Fruit fly (Drosophila melanogaster) whole organism, embryonic: ENCODE measurements around the gene Fdh.

ENCODE experiments used
- Asciz ChIP-seq: fragments of 200-800 bp; sonication (Bioruptor generic); optimal IDR thresholded peaks from 2 replicates; lab custom pipeline; 2017; ENCODE audit warnings: missing biosample characterization, mild to moderate bottlenecking, missing genetic modification characterization, missing genetic modification reagents
- Atf6 ChIP-seq: fragments of 200-800 bp; sonication (Bioruptor generic); IDR thresholded peaks from 2 replicates; pipeline ENCODE4 v1.3.6; 2022; ENCODE audit warnings: missing biosample characterization, missing genetic modification characterization
- Bgb ChIP-seq: fragments of 200-800 bp; sonication (Bioruptor generic); IDR thresholded peaks from 2 replicates; pipeline ENCODE4 v1.3.6; 2022; ENCODE audit warnings: missing biosample characterization, missing genetic modification characterization; ENCODE audit not compliant: partially characterized antibody
- BtbVII ChIP-seq: fragments of 200-800 bp; sonication (Bioruptor generic); optimal IDR thresholded peaks from 3 replicates; lab custom pipeline; 2017; ENCODE audit warnings: missing biosample characterization, mild to moderate bottlenecking, missing genetic modification characterization
- CG10274 ChIP-seq: fragments of 200-800 bp; sonication (Bioruptor generic); optimal IDR thresholded peaks from 3 replicates; lab custom pipeline; 2017; ENCODE audit warnings: missing biosample characterization, mild to moderate bottlenecking, missing genetic modification characterization
- CG12236 ChIP-seq: fragments of 200-800 bp; sonication (Bioruptor generic); optimal IDR thresholded peaks from 2 replicates; lab custom pipeline; 2016; ENCODE audit warnings: missing biosample characterization, missing genetic modification characterization
- CG12744 ChIP-seq: fragments of 200-800 bp; sonication (Bioruptor generic); optimal IDR thresholded peaks from 2 replicates; lab custom pipeline; 2016; ENCODE audit warnings: missing biosample characterization, missing genetic modification characterization
- CG14860 ChIP-seq: fragments of 200-800 bp; sonication (Bioruptor generic); IDR thresholded peaks from 3 replicates; pipeline ENCODE4 v1.3.6; 2022; ENCODE audit warnings: missing biosample characterization, missing genetic modification characterization; ENCODE audit not compliant: partially characterized antibody
- CG15514 ChIP-seq: fragments of 200-800 bp; sonication (Bioruptor generic); optimal IDR thresholded peaks from 3 replicates; lab custom pipeline; 2017; ENCODE audit warnings: missing biosample characterization, missing genetic modification characterization, mild to moderate bottlenecking, moderate library complexity, missing genetic modification reagents
- CG1603 ChIP-seq: fragments of 200-800 bp; sonication (Bioruptor generic); optimal IDR thresholded peaks from 2 replicates; lab custom pipeline; 2019; ENCODE audit warnings: missing biosample characterization, mild to moderate bottlenecking, missing genetic modification characterization, moderate library complexity
- CG17612 ChIP-seq: fragments of 200-800 bp; sonication (Bioruptor generic); IDR thresholded peaks from 2 replicates; pipeline ENCODE4 v1.3.6; 2022; ENCODE audit warnings: missing biosample characterization, missing genetic modification characterization
- CG18011 ChIP-seq: fragments of 200-800 bp; sonication (Bioruptor generic); optimal IDR thresholded peaks from 2 replicates; lab custom pipeline; 2017; ENCODE audit warnings: missing biosample characterization, missing genetic modification characterization, mild to moderate bottlenecking, moderate library complexity, missing genotype
- CG34224 ChIP-seq: fragments of 200-800 bp; sonication (Bioruptor generic); IDR thresholded peaks from 3 replicates; pipeline ENCODE4 v1.3.6; 2022; ENCODE audit warnings: missing biosample characterization, missing genetic modification characterization; ENCODE audit not compliant: partially characterized antibody
- CG34422 ChIP-seq: fragments of 200-800 bp; sonication (Bioruptor generic); IDR thresholded peaks from 3 replicates; pipeline ENCODE4 v1.3.6; 2022; ENCODE audit warnings: missing biosample characterization, missing genetic modification characterization
- CG4282 ChIP-seq: fragments of 200-800 bp; sonication (Bioruptor generic); optimal IDR thresholded peaks from 2 replicates; lab custom pipeline; 2016; ENCODE audit warnings: missing biosample characterization, missing genetic modification characterization
- CG7928 ChIP-seq: fragments of 200-800 bp; sonication (Bioruptor generic); optimal IDR thresholded peaks from 2 replicates; lab custom pipeline; 2017; ENCODE audit warnings: missing biosample characterization, mild to moderate bottlenecking, missing genetic modification characterization
- CG8765 ChIP-seq: fragments of 200-800 bp; sonication (Bioruptor generic); IDR thresholded peaks from 2 replicates; pipeline ENCODE4 v1.3.6; 2022; ENCODE audit warnings: missing biosample characterization, missing genetic modification characterization
- CG8924 ChIP-seq: fragments of 200-800 bp; optimal IDR thresholded peaks from 3 replicates; lab custom pipeline; 2019; ENCODE audit warnings: missing biosample characterization, mild to moderate bottlenecking, missing genetic modification characterization, moderate library complexity
- CG9437 ChIP-seq: fragments of 200-800 bp; sonication (Bioruptor generic); optimal IDR thresholded peaks from 2 replicates; lab custom pipeline; 2018; ENCODE audit warnings: missing biosample characterization, mild to moderate bottlenecking, missing genetic modification characterization
- CkIIα-i1 ChIP-seq: fragments of 200-800 bp; sonication (Bioruptor generic); IDR thresholded peaks from 2 replicates; pipeline ENCODE4 v1.3.6; 2022; ENCODE audit warnings: missing biosample characterization, missing genetic modification characterization
- CoRest ChIP-seq: fragments of 200-800 bp; sonication (Bioruptor generic); optimal IDR thresholded peaks from 3 replicates; lab custom pipeline; 2018; ENCODE audit warnings: missing biosample characterization, mild to moderate bottlenecking, missing genetic modification characterization, moderate library complexity
- Dad ChIP-seq: fragments of 200-800 bp; sonication (Bioruptor generic); optimal IDR thresholded peaks from 3 replicates; lab custom pipeline; 2016; ENCODE audit warnings: missing biosample characterization, missing genetic modification characterization
- Deaf1 ChIP-seq: fragments of 200-800 bp; optimal IDR thresholded peaks from 3 replicates; lab custom pipeline; 2019; ENCODE audit warnings: missing biosample characterization, mild to moderate bottlenecking, missing genetic modification characterization, moderate library complexity
- Dp ChIP-seq: fragments of 200-800 bp; sonication (Bioruptor generic); optimal IDR thresholded peaks from 2 replicates; lab custom pipeline; 2018; ENCODE audit warnings: missing biosample characterization, mild to moderate bottlenecking, missing genetic modification characterization, moderate library complexity
- Elba2 ChIP-seq: fragments of 200-800 bp; sonication (Bioruptor generic); optimal IDR thresholded peaks from 3 replicates; lab custom pipeline; 2016; ENCODE audit warnings: missing biosample characterization, missing genetic modification characterization
- Ets97D ChIP-seq: fragments of 200-800 bp; sonication (Bioruptor generic); optimal IDR thresholded peaks from 3 replicates; lab custom pipeline; 2016; ENCODE audit warnings: missing biosample characterization, missing genetic modification characterization
- H2.0 ChIP-seq: fragments of 200-800 bp; sonication (Bioruptor generic); IDR thresholded peaks from 2 replicates; pipeline ENCODE4 v1.3.6; 2022; ENCODE audit warnings: missing biosample characterization, missing genetic modification characterization
- HLH54F ChIP-seq: fragments of 200-800 bp; sonication (Bioruptor generic); optimal IDR thresholded peaks from 3 replicates; lab custom pipeline; 2016; ENCODE audit warnings: missing biosample characterization, missing genetic modification characterization
- HLHmδ ChIP-seq: fragments of 200-800 bp; sonication (Bioruptor generic); optimal IDR thresholded peaks from 2 replicates; lab custom pipeline; 2018; ENCODE audit warnings: missing biosample characterization, mild to moderate bottlenecking, missing genetic modification characterization, moderate library complexity
- Kr ChIP-seq: fragments of 200-800 bp; sonication (Bioruptor generic); optimal IDR thresholded peaks from 2 replicates; lab custom pipeline; 2017; ENCODE audit warnings: missing biosample characterization, mild to moderate bottlenecking, missing genetic modification characterization
- Nf-YC ChIP-seq: fragments of 200-800 bp; optimal IDR thresholded peaks from 3 replicates; lab custom pipeline; 2019; ENCODE audit warnings: missing biosample characterization, mild to moderate bottlenecking, missing genetic modification characterization, moderate library complexity
- Ravus ChIP-seq: fragments of 200-800 bp; sonication (Bioruptor generic); IDR thresholded peaks from 2 replicates; pipeline ENCODE4 v1.3.6; 2022; ENCODE audit warnings: missing biosample characterization, missing genetic modification characterization
- Rx ChIP-seq: fragments of 200-800 bp; sonication (Bioruptor generic); IDR thresholded peaks from 2 replicates; pipeline ENCODE4 v1.3.6; 2022; ENCODE audit warnings: missing biosample characterization, missing genetic modification characterization
- Scr ChIP-seq: fragments of 200-800 bp; sonication (Bioruptor generic); IDR thresholded peaks from 2 replicates; pipeline ENCODE4 v1.3.6; 2022; ENCODE audit warnings: missing biosample characterization, missing genetic modification characterization; ENCODE audit not compliant: partially characterized antibody
- Sox102F ChIP-seq: fragments of 200-800 bp; sonication (Bioruptor generic); optimal IDR thresholded peaks from 2 replicates; lab custom pipeline; 2018; ENCODE audit warnings: missing biosample characterization, mild to moderate bottlenecking, missing genetic modification characterization, moderate library complexity
- Usf ChIP-seq: fragments of 200-800 bp; sonication (Bioruptor generic); optimal IDR thresholded peaks from 2 replicates; lab custom pipeline; 2017; ENCODE audit warnings: missing genotype, missing biosample characterization, missing genetic modification characterization
- bbx ChIP-seq: fragments of 200-800 bp; sonication (Bioruptor generic); IDR thresholded peaks from 2 replicates; pipeline ENCODE4 v1.3.6; 2022; ENCODE audit warnings: missing biosample characterization, missing genetic modification characterization; ENCODE audit not compliant: partially characterized antibody
- fd96Cb ChIP-seq: fragments of 200-800 bp; sonication (Bioruptor generic); optimal IDR thresholded peaks from 2 replicates; lab custom pipeline; 2018; ENCODE audit warnings: missing biosample characterization, mild to moderate bottlenecking, missing genetic modification characterization, moderate library complexity
- ham ChIP-seq: fragments of 200-800 bp; sonication (Bioruptor generic); IDR thresholded peaks from 2 replicates; pipeline ENCODE4 v1.3.6; 2022; ENCODE audit warnings: missing biosample characterization, missing genetic modification characterization
- luna ChIP-seq: fragments of 200-800 bp; sonication (Bioruptor generic); optimal IDR thresholded peaks from 2 replicates; lab custom pipeline; 2016; ENCODE audit warnings: missing biosample characterization, missing genetic modification characterization
- nom ChIP-seq: fragments of 200-800 bp; sonication (Bioruptor generic); optimal IDR thresholded peaks from 2 replicates; lab custom pipeline; 2017; ENCODE audit warnings: missing biosample characterization, missing genetic modification characterization, mild to moderate bottlenecking, moderate library complexity, missing genetic modification reagents
- pan ChIP-seq, 4 experiments: fragments of >200 bp in 3 of 4; fragments of 200-800 bp in 1 of 4; sonication (Bioruptor generic) in 1 of 4; optimal IDR thresholded peaks in 3 of 4; IDR thresholded peaks in 1 of 4; 2 replicates each; pipeline versions ENCODE4 v1.3.6 to Lab custom; 2017 to 2022; ENCODE audit warnings: missing biosample characterization in 2 of 4, missing genetic modification characterization in 2 of 4, mixed read lengths in 1 of 4
- slp2 ChIP-seq: fragments of 200-800 bp; sonication (Bioruptor generic); optimal IDR thresholded peaks from 2 replicates; lab custom pipeline; 2016; ENCODE audit warnings: missing biosample characterization, missing genetic modification characterization
- ssp ChIP-seq: fragments of 200-800 bp; sonication (Bioruptor generic); IDR thresholded peaks from 2 replicates; pipeline ENCODE4 v1.3.6; 2022; ENCODE audit warnings: missing biosample characterization, missing genetic modification characterization
- stwl ChIP-seq: fragments of 200-800 bp; sonication (Bioruptor generic); optimal IDR thresholded peaks from 3 replicates; lab custom pipeline; 2018; ENCODE audit warnings: missing biosample characterization, mild to moderate bottlenecking, missing genetic modification characterization, moderate library complexity
- sug ChIP-seq: fragments of 200-800 bp; optimal IDR thresholded peaks from 2 replicates; lab custom pipeline; 2019; ENCODE audit warnings: missing biosample characterization, mild to moderate bottlenecking, missing genetic modification characterization, moderate library complexity
- tgo ChIP-seq: fragments of 200-800 bp; sonication (Bioruptor generic); IDR thresholded peaks from 3 replicates; pipeline ENCODE4 v1.3.6; 2022; ENCODE audit warnings: missing biosample characterization, missing genetic modification characterization
- tio ChIP-seq: fragments of 200-800 bp; sonication (Bioruptor generic); optimal IDR thresholded peaks from 2 replicates; lab custom pipeline; 2017; ENCODE audit warnings: missing biosample characterization, missing genetic modification characterization, inconsistent platforms
- ttk ChIP-seq: fragments of 200-800 bp; sonication (Bioruptor generic); IDR thresholded peaks from 2 replicates; pipeline ENCODE4 v2.1.2; 2022; ENCODE audit warnings: missing biosample characterization, missing genetic modification characterization

The Fdh gene

DNA sequence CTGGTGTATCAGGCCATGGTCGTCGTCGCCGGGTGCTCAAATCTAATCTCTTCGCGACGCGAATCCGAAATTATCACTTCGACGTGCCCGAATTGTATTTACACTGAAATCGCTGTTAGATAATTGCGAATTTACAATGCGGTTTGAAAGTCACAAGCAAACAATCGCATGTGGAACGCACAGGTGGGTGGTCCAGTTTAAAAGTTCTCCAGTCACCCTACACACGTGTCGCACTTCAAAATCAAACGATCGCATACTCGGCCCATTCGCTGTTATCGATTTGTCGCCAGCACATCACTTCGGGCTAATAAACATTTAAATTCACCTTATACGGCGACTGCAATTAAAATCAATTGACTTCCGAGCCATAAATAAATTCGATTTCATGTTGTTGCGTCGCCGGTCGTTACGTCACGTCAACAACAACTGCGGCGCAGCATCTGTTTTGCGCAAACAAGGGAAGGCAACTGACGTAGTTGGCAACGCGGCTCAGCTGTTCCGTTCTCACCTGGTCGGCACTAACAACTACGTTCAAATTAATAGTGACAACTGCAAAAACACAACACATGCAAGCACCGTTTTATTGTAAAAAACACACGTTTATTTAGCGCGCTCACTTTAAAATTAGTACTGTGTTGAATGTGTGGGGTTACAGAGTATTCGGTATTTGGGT lies 9.3 kb downstream of the Fdh start, which contains the start of gene CG6574 (continued):
- TF ChIP-seq stwl (tag; lab: Kevin White, UChicago) (peak; percentile 11), HLHmδ (no peak), CG17612 (GFP tag; lab: Robert Waterston, UW) (no peak), CG15514 (GFP tag; lab: Kevin White, UChicago) (no peak), Atf6 (GFP tag; lab: Robert Waterston, UW) (no peak), tio (GFP tag; lab: Kevin White, UChicago) (no peak), Dp (GFP tag; lab: Kevin White, UChicago) (no peak), slp2 (GFP tag; lab: Kevin White, UChicago) (no peak), BtbVII (GFP tag; lab: Kevin White, UChicago) (no peak), ham (GFP tag; lab: Robert Waterston, UW) (no peak), HLH54F (GFP tag; lab: Kevin White, UChicago) (peak; percentile 6), CG34422 (GFP tag; lab: Robert Waterston, UW) (peak; percentile 20; the same call in 1 of the 3 replicates), CG34224 (GFP tag; lab: Robert Waterston, UW) (no peak), Elba2 (GFP tag; lab: Kevin White, UChicago) (no peak), CkIIα-i1 (GFP tag; lab: Robert Waterston, UW) (no peak), nom (GFP tag; lab: Kevin White, UChicago) (no peak), Sox102F (GFP tag; lab: Kevin White, UChicago) (no peak), CG18011 (GFP tag; lab: Kevin White, UChicago) (no peak), pan (optimal IDR thresholded peaks at IDR 0.05; lab: Kevin White, UChicago) (no peak), pan (GFP tag; optimal IDR thresholded peaks at IDR 0.05 in 1 of 2, IDR thresholded peaks at IDR 0.05 in 1 of 2) (no peak), CG7928 (GFP tag; lab: Kevin White, UChicago) (no peak), Bgb (GFP tag; lab: Robert Waterston, UW) (no peak), CG8765 (GFP tag; lab: Robert Waterston, UW) (no peak), H2.0 (GFP tag; lab: Robert Waterston, UW) (no peak), sug (tag; lab: Kevin White, UChicago) (peak; percentile 32), Usf (GFP tag; lab: Kevin White, UChicago) (no peak), Kr (no peak), fd96Cb (tag; lab: Kevin White, UChicago) (no peak), ttk (GFP tag; lab: Robert Waterston, UW) (no peak), CG10274 (GFP tag; lab: Kevin White, UChicago) (peak; percentile 97), Ets97D (GFP tag; lab: Kevin White, UChicago) (no peak), CG9437 (GFP tag; lab: Kevin White, UChicago) (peak; percentile 98), CoRest (tag; lab: Kevin White, UChicago) (no peak), CG12744 (GFP tag; lab: Kevin White, UChicago) (no peak), Deaf1 (tag; lab: Kevin White, UChicago) (no peak), CG4282 (GFP tag; lab: Kevin White, UChicago) (no peak), CG14860 (GFP tag; lab: Robert Waterston, UW) (no peak), Ravus (no peak), CG1603 (tag; lab: Kevin White, UChicago) (peak; percentile 19), luna (no peak), Nf-YC (no peak), Asciz (GFP tag; lab: Kevin White, UChicago) (no peak), tgo (GFP tag; lab: Robert Waterston, UW) (no peak), CG12236 (GFP tag; lab: Kevin White, UChicago) (no peak), Rx (GFP tag; lab: Robert Waterston, UW) (no peak), ssp (GFP tag; lab: Robert Waterston, UW) (no peak), bbx (no peak), CG8924 (tag; lab: Kevin White, UChicago) (peak; percentile 5), Scr (GFP tag; lab: Robert Waterston, UW) (no peak), Dad (no peak)
